Worm (Caenorhabditis elegans) whole organism, L1 larva: Measurements from ENCODE around the gene srg-39.
A peak's percentile ranks its signal among the peaks of the same experiment; 100 is the strongest.
"Not testable (repeated sequence)": the region's sequence is repeated elsewhere in the genome, so short reads cannot be mapped to it uniquely, and the experiment has no call there.

Experiments
- C04F5.9 ChIP-seq: sonication (generic microtip); optimal IDR thresholded peaks from 2 replicates; lab custom pipeline; 2016; ENCODE audit warnings: missing genetic modification characterization, missing compliant biosample characterization
- F16B12.6 ChIP-seq: fragments of 150-350 bp; optimal IDR thresholded peaks from 2 replicates; lab custom pipeline; 2014; ENCODE audit warnings: missing biosample characterization, missing genetic modification characterization
- Y116A8C.19 ChIP-seq: sonication (generic microtip); optimal IDR thresholded peaks from 2 replicates; lab custom pipeline; 2016; ENCODE audit warnings: missing compliant biosample characterization, missing genetic modification characterization, borderline replicate concordance
- blmp-1 ChIP-seq: fragments of 150-350 bp; optimal IDR thresholded peaks from 2 replicates; lab custom pipeline; 2014; ENCODE audit warnings: missing biosample characterization, missing genetic modification characterization
- ceh-8 ChIP-seq: fragments of 200-800 bp; sonication (Bioruptor generic); optimal IDR thresholded peaks from 2 replicates; lab custom pipeline; 2018; ENCODE audit warnings: mild to moderate bottlenecking, missing genetic modification characterization, moderate library complexity, missing compliant biosample characterization
- ceh-82 ChIP-seq, 3 experiments: fragments of 150-350 bp in 1 of 3; sonication (generic microtip) in 2 of 3; optimal IDR thresholded peaks; 2 replicates each; lab custom pipeline; 2014 to 2017; ENCODE audit warnings: missing biosample characterization in 3 of 3, missing genetic modification characterization in 3 of 3
- ceh-88 ChIP-seq: fragments of 200-800 bp; sonication (Bioruptor generic); IDR thresholded peaks from 2 replicates; pipeline ENCODE4 v1.3.6; 2022; ENCODE audit warnings: missing genetic modification characterization, missing compliant biosample characterization
- ces-1 ChIP-seq: fragments of 150-350 bp; optimal IDR thresholded peaks from 2 replicates; lab custom pipeline; 2014; ENCODE audit warnings: missing biosample characterization, missing genetic modification reagents, missing genetic modification characterization
- dpl-1 ChIP-seq, 3 experiments: fragments of 150-350 bp in 2 of 3; sonication (generic microtip) in 1 of 3; optimal IDR thresholded peaks; 2 replicates each; lab custom pipeline; 2014 to 2017; ENCODE audit warnings: missing biosample characterization in 3 of 3, missing genetic modification characterization in 3 of 3, missing genetic modification reagents in 3 of 3
- elt-2 ChIP-seq: sonication (generic microtip); optimal IDR thresholded peaks from 2 replicates; lab custom pipeline; 2016; ENCODE audit warnings: missing genetic modification characterization, mild to moderate bottlenecking, inconsistent platforms, missing compliant biosample characterization, missing genetic modification reagents
- ets-5 ChIP-seq: fragments of 200-800 bp; sonication (Bioruptor generic); IDR thresholded peaks from 2 replicates; pipeline ENCODE4 v1.3.6; 2022; ENCODE audit warnings: missing genetic modification characterization, missing compliant biosample characterization
- jun-1 ChIP-seq: fragments of 150-350 bp; optimal IDR thresholded peaks from 2 replicates; lab custom pipeline; 2014; ENCODE audit warnings: missing biosample characterization, missing genetic modification reagents, missing genetic modification characterization
- lin-13 ChIP-seq: fragments of 150-350 bp; optimal IDR thresholded peaks from 2 replicates; lab custom pipeline; 2014; ENCODE audit warnings: missing biosample characterization, missing genetic modification reagents, missing genetic modification characterization
- lin-15B ChIP-seq: fragments of 150-350 bp; sonication (generic microtip); optimal IDR thresholded peaks from 3 replicates; lab custom pipeline; 2014; ENCODE audit warnings: missing biosample characterization, missing genetic modification characterization
- mab-9 ChIP-seq: fragments of 200-800 bp; sonication (Bioruptor generic); IDR thresholded peaks from 2 replicates; pipeline ENCODE4 v1.3.6; 2022; ENCODE audit warnings: missing genetic modification reagents, missing genetic modification characterization, missing compliant biosample characterization
- nhr-11 ChIP-seq: fragments of 150-350 bp; optimal IDR thresholded peaks from 2 replicates; lab custom pipeline; 2014; ENCODE audit warnings: missing biosample characterization, missing genetic modification characterization
- nhr-19 ChIP-seq: fragments of 200-800 bp; sonication (Bioruptor generic); conservative IDR thresholded peaks from 2 replicates; pipeline ENCODE4 v1.3.6; 2022; ENCODE audit warnings: missing genetic modification characterization, missing compliant biosample characterization
- nhr-237 ChIP-seq: fragments of 150-350 bp; optimal IDR thresholded peaks from 2 replicates; lab custom pipeline; 2014; ENCODE audit warnings: missing biosample characterization, missing genetic modification characterization
- nhr-77 ChIP-seq: fragments of 150-350 bp; optimal IDR thresholded peaks from 2 replicates; lab custom pipeline; 2014; ENCODE audit warnings: missing biosample characterization, missing genetic modification characterization
- nhr-84 ChIP-seq: sonication (generic microtip); optimal IDR thresholded peaks from 2 replicates; lab custom pipeline; 2017; ENCODE audit warnings: missing biosample characterization, missing genetic modification characterization
- nhr-90 ChIP-seq: sonication (generic microtip); optimal IDR thresholded peaks from 2 replicates; lab custom pipeline; 2016; ENCODE audit warnings: mild to moderate bottlenecking, missing genetic modification characterization, missing compliant biosample characterization; ENCODE audit not compliant: poor library complexity
- pqm-1 ChIP-seq: sonication (generic microtip); optimal IDR thresholded peaks from 3 replicates; lab custom pipeline; 2017; ENCODE audit warnings: missing biosample characterization, missing genetic modification characterization
- skn-1 ChIP-seq: fragments of 150-350 bp; optimal IDR thresholded peaks from 2 replicates; lab custom pipeline; 2014; ENCODE audit warnings: missing biosample characterization, missing genetic modification characterization
- swsn-7 ChIP-seq: sonication (generic microtip); optimal IDR thresholded peaks from 2 replicates; lab custom pipeline; 2016; ENCODE audit warnings: missing genetic modification characterization, missing compliant biosample characterization
- unc-62 ChIP-seq: fragments of 150-350 bp; optimal IDR thresholded peaks from 2 replicates; lab custom pipeline; 2014; ENCODE audit warnings: missing biosample characterization, missing genetic modification reagents, missing genetic modification characterization
- unc-86 ChIP-seq: sonication (generic microtip); optimal IDR thresholded peaks from 2 replicates; lab custom pipeline; 2016; ENCODE audit warnings: missing genetic modification characterization, missing compliant biosample characterization
- xbp-1 ChIP-seq: sonication (generic microtip); optimal IDR thresholded peaks from 2 replicates; lab custom pipeline; 2016; ENCODE audit warnings: missing genetic modification characterization, missing compliant biosample characterization

Gene srg-39

DNA sequence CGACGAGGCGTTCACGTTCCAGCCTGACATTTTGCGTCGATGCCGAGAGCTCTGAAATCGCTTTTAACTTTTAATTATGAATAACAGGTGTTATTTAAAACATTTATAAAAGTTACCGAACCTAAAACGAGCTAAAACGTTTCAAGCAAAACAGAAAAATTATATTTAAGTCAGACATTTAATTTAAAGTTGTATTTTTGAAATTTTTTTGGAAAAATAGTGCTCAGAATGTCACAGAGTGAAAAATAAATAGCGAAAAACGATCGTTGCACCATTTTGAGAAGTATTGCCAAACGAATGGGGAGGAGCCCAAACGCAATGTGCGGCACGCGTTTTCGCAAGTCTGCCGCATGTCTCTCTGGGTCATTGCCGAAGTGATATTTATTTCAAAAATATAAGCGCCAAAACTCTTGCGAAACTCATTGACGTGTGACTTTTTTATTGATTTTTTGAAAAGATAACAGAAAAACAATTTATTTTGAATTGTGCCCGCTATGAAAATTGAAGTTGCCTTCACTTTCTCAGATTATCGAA lies 39.1 kb downstream of the srg-39 start, which contains the start of gene erfa-3 (continued):
- no peak for TF ChIP-seq ceh-88 (GFP tag; lab: Robert Waterston, UW)
- peak; percentile 38 for TF ChIP-seq unc-86 (tag; lab: Kevin White, UChicago)
- peak; percentile 62 for TF ChIP-seq xbp-1
- TF ChIP-seq nhr-90 (tag; lab: Kevin White, UChicago): peak; percentile 69
- TF ChIP-seq swsn-7 (tag; lab: Kevin White, UChicago): peak; percentile 66
- peak; percentile 55 to 62 (median 59) for TF ChIP-seq dpl-1 (GFP tag; optimal IDR thresholded peaks at IDR 0.05; lab: Kevin White, UChicago)
- no peak for TF ChIP-seq nhr-77 (tag; lab: Kevin White, UChicago)
- peak; percentile 87 for TF ChIP-seq skn-1
- TF ChIP-seq, all 84 proteins: peak for 43

- not testable (repeated sequence) for TF ChIP-seq unc-62; nhr-11 (tag; lab: Kevin White, UChicago); nhr-19 (GFP tag; lab: Robert Waterston, UW)
Observed at ce11 chrV:11109647-11110046, 42.6 kb downstream of the srg-39 start, which contains the start of gene Y42A5A.5. Gene Y42A5A.5, minus strand, starts transcription at chrV:11109747.

ce11 chrV:11104408-11104807 lies 47.8 kb downstream of the srg-39 start:
- TF ChIP-seq ets-5 (no peak), lin-13 (GFP tag; lab: Kevin White, UChicago) (no peak), jun-1 (tag; lab: Kevin White, UChicago) (no peak), ces-1 (GFP tag; lab: Kevin White, UChicago) (no peak), nhr-11 (tag; lab: Kevin White, UChicago) (no peak), nhr-237 (tag; lab: Kevin White, UChicago) (no peak), Y116A8C.19 (no peak), F16B12.6 (no peak), lin-15B (tag; lab: Kevin White, UChicago) (no peak), elt-2 (no peak), ceh-82 (tag; optimal IDR thresholded peaks at IDR 0.05; lab: Kevin White, UChicago) (no peak), pqm-1 (no peak), C04F5.9 (tag; lab: Kevin White, UChicago) (no peak), nhr-84 (no peak), blmp-1 (tag; lab: Kevin White, UChicago) (no peak), mab-9 (GFP tag; lab: Robert Waterston, UW) (no peak), ceh-8 (GFP tag; lab: Kevin White, UChicago) (no peak), nhr-90 (tag; lab: Kevin White, UChicago) (no peak)
